Fruit fly (Drosophila melanogaster): ENCODE data around the gene CG3529.

- TF ChIP-seq CTCF (optimal IDR thresholded peaks at IDR 0.05) (no peak), CG8478 (optimal IDR thresholded peaks at IDR 0.05) (no peak)
Observed at dm6 chr3L:9419328-9419727, 27.3 kb upstream of the CG3529 start.

Data from S2 (cell line).